Fruit fly (Drosophila melanogaster): ENCODE data around the gene G9a.

Gene G9a

dm6 chrX:255369-255768, 9.6 kb downstream of the G9a start, which contains the start of gene cin (continued):
- TF ChIP-seq CG3847 (GFP tag; IDR thresholded peaks at IDR 0.05) (no peak), fd3F (GFP tag; optimal IDR thresholded peaks at IDR 0.05) (no peak), Scr (GFP tag; IDR thresholded peaks at IDR 0.05; ENCODE audit: partially characterized antibody) (no peak; the same call in 1 of the 2 replicates), CG2875 (GFP tag; optimal IDR thresholded peaks at IDR 0.05) (no peak), zen2 (GFP tag; IDR thresholded peaks at IDR 0.05; ENCODE audit: partially characterized antibody) (no peak), Elba2 (GFP tag; optimal IDR thresholded peaks at IDR 0.05) (no peak), Hsf (GFP tag; optimal IDR thresholded peaks at IDR 0.05) (peak; percentile 22), sug (tag; optimal IDR thresholded peaks at IDR 0.05) (peak; percentile 16), dm (GFP tag; optimal IDR thresholded peaks at IDR 0.05) (no peak), maf-S (GFP tag; optimal IDR thresholded peaks at IDR 0.05) (no peak), seq (GFP tag; IDR thresholded peaks at IDR 0.05) (0 out of 2 replicates have a peak, but pooled peaks have one; percentile 30), scrt (GFP tag; optimal IDR thresholded peaks at IDR 0.05) (no peak), slp2 (GFP tag; optimal IDR thresholded peaks at IDR 0.05) (no peak), PHDP (tag; optimal IDR thresholded peaks at IDR 0.05) (peak; percentile 58), Xbp1 (GFP tag; optimal IDR thresholded peaks at IDR 0.05) (peak; percentile 37), CG12769 (tag; optimal IDR thresholded peaks at IDR 0.05) (no peak), Eip74EF (GFP tag; optimal IDR thresholded peaks at IDR 0.05) (no peak), ind (GFP tag; optimal IDR thresholded peaks at IDR 0.05) (peak; percentile 47), CG16813 (GFP tag; IDR thresholded peaks at IDR 0.05; ENCODE audit: partially characterized antibody) (no peak), grau (tag; optimal IDR thresholded peaks at IDR 0.05) (peak; percentile 66), br (optimal IDR thresholded peaks at IDR 0.05) (no peak), crol (GFP tag; IDR thresholded peaks at IDR 0.05) (no peak), ham (GFP tag; IDR thresholded peaks at IDR 0.05) (no peak), h (optimal IDR thresholded peaks at IDR 0.05) (no peak), CG12155 (GFP tag; optimal IDR thresholded peaks at IDR 0.05) (peak; percentile 29), Gsc (GFP tag; IDR thresholded peaks at IDR 0.05) (no peak), CG8765 (GFP tag; IDR thresholded peaks at IDR 0.05) (no peak), phol (tag; optimal IDR thresholded peaks at IDR 0.05) (peak; percentile 62), esg (GFP tag; conservative IDR thresholded peaks at IDR 0.05) (no peak), z (GFP tag; IDR thresholded peaks at IDR 0.05) (no peak), psq (GFP tag; optimal IDR thresholded peaks at IDR 0.05) (no peak), CG3838 (GFP tag; optimal IDR thresholded peaks at IDR 0.05) (no peak), CG31388 (GFP tag; optimal IDR thresholded peaks at IDR 0.05) (no peak), ci (GFP tag; IDR thresholded peaks at IDR 0.05) (no peak), Blimp-1 (GFP tag; optimal IDR thresholded peaks at IDR 0.05) (no peak), CG17328 (GFP tag; IDR thresholded peaks at IDR 0.05) (0 out of 2 replicates have a peak, but pooled peaks have one; percentile 15), CG17568 (GFP tag; optimal IDR thresholded peaks at IDR 0.05) (no peak), gce (GFP tag; IDR thresholded peaks at IDR 0.05) (no peak), ash1 (GFP tag; optimal IDR thresholded peaks at IDR 0.05) (no peak), Dp (GFP tag; optimal IDR thresholded peaks at IDR 0.05) (no peak), Bdp1 (GFP tag; optimal IDR thresholded peaks at IDR 0.05) (no peak), sima (GFP tag; optimal IDR thresholded peaks at IDR 0.05) (no peak), pb (GFP tag; optimal IDR thresholded peaks at IDR 0.05) (no peak), stc (GFP tag; IDR thresholded peaks at IDR 0.05) (no peak), trh (GFP tag; optimal IDR thresholded peaks at IDR 0.05) (no peak), prd (optimal IDR thresholded peaks at IDR 0.05) (no peak), prd (GFP tag; IDR thresholded peaks at IDR 0.05) (0 out of 3 replicates have a peak, but pooled peaks have one; percentile 46), CoRest (tag; optimal IDR thresholded peaks at IDR 0.05) (peak; percentile 61), insv (GFP tag; optimal IDR thresholded peaks at IDR 0.05) (no peak), GATAe (GFP tag; conservative IDR thresholded peaks at IDR 0.05) (no peak), bab2 (GFP tag; optimal IDR thresholded peaks at IDR 0.05) (no peak), ken (GFP tag; IDR thresholded peaks at IDR 0.05) (no peak), CG10431 (GFP tag; optimal IDR thresholded peaks at IDR 0.05) (no peak)
